Fruit fly (Drosophila melanogaster) whole organism, wandering third instar larva: Measurements from ENCODE around the gene CG42299.

Source experiments
- Abd-B ChIP-seq: fragments of >200 bp; optimal IDR thresholded peaks from 2 replicates; lab custom pipeline; 2017; ENCODE audit warnings: missing biosample characterization, missing genetic modification characterization
- CG32264 ChIP-seq: fragments of 200-800 bp; sonication (Bioruptor generic); optimal IDR thresholded peaks from 2 replicates; lab custom pipeline; 2016; ENCODE audit warnings: missing biosample characterization, missing genetic modification characterization
- CG9705 ChIP-seq: fragments of 200-800 bp; sonication (Bioruptor generic); optimal IDR thresholded peaks from 2 replicates; lab custom pipeline; 2018; ENCODE audit warnings: missing biosample characterization, mild to moderate bottlenecking, missing genetic modification characterization
- CrebA ChIP-seq: fragments of 200-800 bp; sonication (Bioruptor generic); optimal IDR thresholded peaks from 2 replicates; lab custom pipeline; 2016; ENCODE audit warnings: missing biosample characterization, mild to moderate bottlenecking, missing genetic modification characterization, borderline replicate concordance
- Dfd ChIP-seq: fragments of >200 bp; optimal IDR thresholded peaks from 2 replicates; lab custom pipeline; 2017; ENCODE audit warnings: missing biosample characterization, missing genetic modification characterization
- Dif ChIP-seq: fragments of 200-275, 200-300 bp; sonication (Bioruptor generic); optimal IDR thresholded peaks from 2 replicates; lab custom pipeline; 2018; ENCODE audit warnings: missing biosample characterization, missing genetic modification characterization; ENCODE audit not compliant: partially characterized antibody
- GATAd ChIP-seq: sonication (Bioruptor generic); optimal IDR thresholded peaks from 2 replicates; lab custom pipeline; 2016; ENCODE audit warnings: missing biosample characterization, missing genetic modification characterization
- HLH106 ChIP-seq: fragments of 200-800 bp; optimal IDR thresholded peaks from 3 replicates; lab custom pipeline; 2019; ENCODE audit warnings: missing biosample characterization, mild to moderate bottlenecking, missing genetic modification characterization, moderate library complexity
- Hnf4 ChIP-seq: fragments of 200-800 bp; sonication (Bioruptor generic); optimal IDR thresholded peaks from 2 replicates; lab custom pipeline; 2016; ENCODE audit warnings: missing biosample characterization, mild to moderate bottlenecking, missing genetic modification characterization
- Hr78 ChIP-seq: fragments of >200 bp; optimal IDR thresholded peaks from 2 replicates; lab custom pipeline; 2017; ENCODE audit warnings: missing biosample characterization, missing genetic modification characterization
- Hr83 ChIP-seq: fragments of 200-300 bp; sonication (Bioruptor generic); optimal IDR thresholded peaks from 2 replicates; lab custom pipeline; 2016; ENCODE audit warnings: missing biosample characterization, mild to moderate bottlenecking, missing genetic modification characterization, moderate library complexity; ENCODE audit not compliant: poor library complexity, severe bottlenecking
- Jra ChIP-seq: sonication (Bioruptor generic); optimal IDR thresholded peaks from 2 replicates; lab custom pipeline; 2016; ENCODE audit warnings: missing biosample characterization, missing genetic modification characterization
- Mio ChIP-seq: sonication (Bioruptor generic); optimal IDR thresholded peaks from 2 replicates; lab custom pipeline; 2016; ENCODE audit warnings: missing biosample characterization, missing genetic modification characterization
- Myc ChIP-seq: fragments of >200 bp; optimal IDR thresholded peaks from 2 replicates; lab custom pipeline; 2017
- N ChIP-seq: fragments of >200 bp; optimal IDR thresholded peaks from 2 replicates; lab custom pipeline; 2018; ENCODE audit warnings: missing biosample characterization, missing external identifiers, missing genetic modification characterization
- OdsH ChIP-seq: fragments of 200-800 bp; sonication (Bioruptor generic); optimal IDR thresholded peaks from 2 replicates; lab custom pipeline; 2016; ENCODE audit warnings: missing biosample characterization, mild to moderate bottlenecking, missing genetic modification characterization
- Rel ChIP-seq, 2 experiments: fragments of 200-800 bp; sonication (Bioruptor generic) in 1 of 2; optimal IDR thresholded peaks; 2 replicates in 1 of 2; 3 replicates in 1 of 2; lab custom pipeline; 2016 to 2019; ENCODE audit warnings: mild to moderate bottlenecking in 2 of 2, missing biosample characterization in 2 of 2, missing genetic modification characterization in 2 of 2, moderate library complexity in 1 of 2
- Sp1 ChIP-seq: fragments of 200-800 bp; sonication (Bioruptor generic); optimal IDR thresholded peaks from 3 replicates; lab custom pipeline; 2019; ENCODE audit warnings: missing biosample characterization, mild to moderate bottlenecking, missing genetic modification characterization, moderate library complexity
- Vsx2 ChIP-seq: fragments of 200-300, 225-300 bp; sonication (Bioruptor generic); optimal IDR thresholded peaks from 2 replicates; lab custom pipeline; 2018; ENCODE audit warnings: missing biosample characterization, missing genetic modification characterization; ENCODE audit not compliant: partially characterized antibody
- br ChIP-seq: fragments of 200-800 bp; sonication (Bioruptor generic); optimal IDR thresholded peaks from 2 replicates; lab custom pipeline; 2016; ENCODE audit warnings: missing biosample characterization, missing genetic modification characterization
- brk ChIP-seq: fragments of 200-800 bp; sonication (Bioruptor generic); optimal IDR thresholded peaks from 2 replicates; lab custom pipeline; 2016; ENCODE audit warnings: missing biosample characterization, mild to moderate bottlenecking, missing genetic modification characterization
- dl ChIP-seq, 2 experiments: fragments of 175-275, 200-275 bp in 1 of 2; fragments of 200-275 bp in 1 of 2; sonication (Bioruptor generic); optimal IDR thresholded peaks; lab custom pipeline; 2018; ENCODE audit warnings: mild to moderate bottlenecking in 2 of 2, missing biosample characterization in 2 of 2, missing genetic modification characterization in 2 of 2, moderate library complexity in 2 of 2; ENCODE audit not compliant: partially characterized antibody in 2 of 2, insufficient read depth in 1 of 2
- dmrt93B ChIP-seq: fragments of 200-800 bp; sonication (Bioruptor generic); optimal IDR thresholded peaks from 2 replicates; lab custom pipeline; 2018; ENCODE audit warnings: missing biosample characterization, mild to moderate bottlenecking, missing genetic modification characterization
- dsf ChIP-seq: sonication (Bioruptor generic); optimal IDR thresholded peaks from 2 replicates; lab custom pipeline; 2016; ENCODE audit warnings: missing biosample characterization, missing genetic modification characterization, borderline replicate concordance
- ey ChIP-seq: fragments of 200-800 bp; sonication (Bioruptor generic); optimal IDR thresholded peaks from 2 replicates; lab custom pipeline; 2016; ENCODE audit warnings: missing biosample characterization, missing genetic modification characterization
- foxo ChIP-seq, 2 experiments: fragments of 200-800 bp; sonication (Bioruptor generic); optimal IDR thresholded peaks; 2 replicates in 1 of 2; 3 replicates in 1 of 2; lab custom pipeline; 2016 to 2017; ENCODE audit warnings: missing biosample characterization in 2 of 2, missing genetic modification characterization in 2 of 2
- fru ChIP-seq: fragments of 200-800 bp; sonication (Bioruptor generic); optimal IDR thresholded peaks from 3 replicates; lab custom pipeline; 2016; ENCODE audit warnings: missing biosample characterization, mild to moderate bottlenecking, missing genetic modification characterization
- h ChIP-seq: fragments of 200-800 bp; sonication (Bioruptor generic); optimal IDR thresholded peaks from 3 replicates; lab custom pipeline; 2016; ENCODE audit warnings: missing biosample characterization, mild to moderate bottlenecking, missing genetic modification characterization
- jim ChIP-seq: fragments of 175-275, 200-325 bp; sonication (Bioruptor generic); optimal IDR thresholded peaks from 2 replicates; lab custom pipeline; 2016; ENCODE audit warnings: missing biosample characterization, mild to moderate bottlenecking, missing genetic modification characterization
- lola ChIP-seq: fragments of >200 bp; optimal IDR thresholded peaks from 2 replicates; lab custom pipeline; 2017; ENCODE audit warnings: missing biosample characterization, missing genetic modification characterization
- pan ChIP-seq: fragments of >200 bp; optimal IDR thresholded peaks from 2 replicates; lab custom pipeline; 2017
- psq ChIP-seq: fragments of 200-800 bp; sonication (Bioruptor generic); optimal IDR thresholded peaks from 3 replicates; lab custom pipeline; 2017; ENCODE audit warnings: missing biosample characterization, mild to moderate bottlenecking, missing genetic modification characterization, moderate library complexity
- rgr ChIP-seq: fragments of 200-800 bp; sonication (Bioruptor generic); optimal IDR thresholded peaks from 3 replicates; lab custom pipeline; 2016; ENCODE audit warnings: missing biosample characterization, mild to moderate bottlenecking, missing genetic modification characterization
- sage ChIP-seq: fragments of 200-800 bp; sonication (Bioruptor generic); optimal IDR thresholded peaks from 2 replicates; lab custom pipeline; 2016; ENCODE audit warnings: missing biosample characterization, mild to moderate bottlenecking, missing genetic modification characterization
- sv ChIP-seq: fragments of 200-800 bp; sonication (Bioruptor generic); optimal IDR thresholded peaks from 3 replicates; lab custom pipeline; 2016; ENCODE audit warnings: missing biosample characterization, missing genetic modification characterization
- tai ChIP-seq: sonication (Bioruptor generic); optimal IDR thresholded peaks from 2 replicates; lab custom pipeline; 2016; ENCODE audit warnings: missing biosample characterization, missing genetic modification characterization
- usp ChIP-seq: fragments of >200 bp; optimal IDR thresholded peaks from 2 replicates; lab custom pipeline; 2017; ENCODE audit warnings: missing biosample characterization, missing genetic modification characterization
- woc ChIP-seq: sonication (Bioruptor generic); optimal IDR thresholded peaks from 2 replicates; lab custom pipeline; 2016; ENCODE audit warnings: missing biosample characterization, mild to moderate bottlenecking, missing genetic modification characterization

Gene CG42299

dm6 chrX:15554256-15554678 lies 21.2 kb downstream of the CG42299 start, which contains the start of gene Ac13E (continued):
- TF ChIP-seq Abd-B (GFP tag; lab: Kevin White, UChicago): no peak
- TF ChIP-seq usp: no peak
- peak; percentile 92 for TF ChIP-seq br (GFP tag; lab: Kevin White, UChicago)
- TF ChIP-seq Myc: no peak
- peak; percentile 64 for TF ChIP-seq Rel (GFP tag; optimal IDR thresholded peaks at IDR 0.05; lab: Kevin White, UChicago)
- TF ChIP-seq Rel (tag; optimal IDR thresholded peaks at IDR 0.05; lab: Kevin White, UChicago): peak; percentile 48
- TF ChIP-seq Hnf4 (GFP tag; lab: Kevin White, UChicago): peak; percentile 81
- TF ChIP-seq pan: no peak
- peak; percentile 36 for TF ChIP-seq CrebA
- TF ChIP-seq CG9705 (GFP tag; lab: Kevin White, UChicago): peak; percentile 91
- TF ChIP-seq Sp1: peak; percentile 90
- TF ChIP-seq foxo (GFP tag; optimal IDR thresholded peaks at IDR 0.05; lab: Kevin White, UChicago): peak; percentile 34 to 92
- TF ChIP-seq N (GFP tag; lab: Kevin White, UChicago): no peak

- peak; percentile 40 for TF ChIP-seq ey (GFP tag; lab: Kevin White, UChicago)
- TF ChIP-seq GATAd: no peak
- TF ChIP-seq Vsx2: no peak
- no peak for TF ChIP-seq Hr78 (GFP tag; lab: Kevin White, UChicago)
- no peak for TF ChIP-seq CG32264 (GFP tag; lab: Kevin White, UChicago)
- no peak for TF ChIP-seq CrebA
- TF ChIP-seq br (GFP tag; lab: Kevin White, UChicago): peak; percentile 18
- no peak for TF ChIP-seq tai (GFP tag; lab: Kevin White, UChicago)
- TF ChIP-seq dl (GFP tag; optimal IDR thresholded peaks at IDR 0.05; lab: Kevin White, UChicago; ENCODE audit: insufficient read depth in 1 of 2, partially characterized antibody in 2 of 2): no peak
- TF ChIP-seq Hr83 (GFP tag; lab: Kevin White, UChicago): no peak
- no peak for TF ChIP-seq CG9705 (GFP tag; lab: Kevin White, UChicago)
- no peak for TF ChIP-seq Dif (GFP tag; lab: Kevin White, UChicago)
- peak in 1 of 2 experiments; percentile 62 for TF ChIP-seq foxo (GFP tag; optimal IDR thresholded peaks at IDR 0.05; lab: Kevin White, UChicago)
- TF ChIP-seq rgr (GFP tag; lab: Kevin White, UChicago): peak; percentile 28
- TF ChIP-seq Mio (GFP tag; lab: Kevin White, UChicago): no peak
- TF ChIP-seq fru (GFP tag; lab: Kevin White, UChicago): peak; percentile 62
- TF ChIP-seq h (GFP tag; lab: Kevin White, UChicago): peak; percentile 45
- TF ChIP-seq pan: no peak
- TF ChIP-seq Abd-B (GFP tag; lab: Kevin White, UChicago): no peak
- no peak for TF ChIP-seq Dfd
- no peak for TF ChIP-seq sv (GFP tag; lab: Kevin White, UChicago)
- peak; percentile 86 for TF ChIP-seq woc (GFP tag; lab: Kevin White, UChicago)
- TF ChIP-seq Myc: no peak
- peak; percentile 54 for TF ChIP-seq OdsH (GFP tag; lab: Kevin White, UChicago)
- no peak for TF ChIP-seq dsf
- no peak for TF ChIP-seq sage (GFP tag; lab: Kevin White, UChicago)
- no peak for TF ChIP-seq brk (GFP tag; lab: Kevin White, UChicago)
- TF ChIP-seq lola (GFP tag; lab: Kevin White, UChicago): no peak
- peak; percentile 21 for TF ChIP-seq dmrt93B (GFP tag; lab: Kevin White, UChicago)
- TF ChIP-seq N (GFP tag; lab: Kevin White, UChicago): no peak
- peak; percentile 40 for TF ChIP-seq HLH106 (tag; lab: Kevin White, UChicago)
- peak; percentile 30 for TF ChIP-seq Sp1
- peak; percentile 59 for TF ChIP-seq psq (GFP tag; lab: Kevin White, UChicago)
- TF ChIP-seq Hnf4 (GFP tag; lab: Kevin White, UChicago): no peak
- no peak for TF ChIP-seq usp
- no peak for TF ChIP-seq jim (GFP tag; lab: Kevin White, UChicago)
- TF ChIP-seq Jra (GFP tag; lab: Kevin White, UChicago): no peak
- no peak for TF ChIP-seq Rel (GFP tag; optimal IDR thresholded peaks at IDR 0.05; lab: Kevin White, UChicago)
- no peak for TF ChIP-seq Rel (tag; optimal IDR thresholded peaks at IDR 0.05; lab: Kevin White, UChicago)
These were observed 23.0 kb downstream of the CG42299 start for dm6 chrX:15552472-15552888.
